Fruit fly (Drosophila melanogaster): ENCODE data around the gene Vps8.

DNA sequence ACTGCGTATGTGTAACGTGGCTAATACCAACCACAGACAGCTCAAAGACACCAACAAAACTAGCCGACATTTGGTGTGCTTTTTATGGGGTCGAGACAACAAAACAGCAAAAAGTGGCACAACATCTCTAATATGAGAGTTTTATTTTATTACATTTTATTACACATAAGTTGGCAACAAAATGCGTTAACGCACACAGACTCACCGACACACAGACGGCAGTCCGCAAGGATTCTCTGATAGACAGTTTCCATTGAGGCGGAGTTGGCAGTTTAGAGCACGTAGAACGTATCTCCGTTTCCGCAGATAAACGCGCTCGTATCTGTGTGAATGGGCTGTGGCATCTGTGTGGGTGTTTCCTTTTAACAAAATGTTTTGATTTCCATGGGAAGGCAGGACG lies 13.0 kb upstream of the Vps8 start:
- TF ChIP-seq CG4318 (GFP tag; optimal IDR thresholded peaks at IDR 0.05) (no peak), CG11902 (GFP tag; optimal IDR thresholded peaks at IDR 0.05) (no peak), CG8632 (GFP tag; optimal IDR thresholded peaks at IDR 0.05) (no peak), Lpt (GFP tag; optimal IDR thresholded peaks at IDR 0.05) (no peak), Eip78C (GFP tag) (no peak), lz (GFP tag; optimal IDR thresholded peaks at IDR 0.05) (no peak), CG6276 (GFP tag; optimal IDR thresholded peaks at IDR 0.05) (no peak), fkh (GFP tag; optimal IDR thresholded peaks at IDR 0.05) (no peak), acj6 (GFP tag; optimal IDR thresholded peaks at IDR 0.05) (no peak)

Data from whole organism, prepupa.